Fruit fly (Drosophila melanogaster) whole organism: Measurements from ENCODE around the gene TrpA1.

Source experiments
- CG8478 ChIP-seq: fragments of >200 bp; optimal IDR thresholded peaks from 2 replicates; lab custom pipeline; 2018; ENCODE audit warnings: inconsistent platforms
- Dll ChIP-seq: fragments of >200 bp; optimal IDR thresholded peaks from 2 replicates; lab custom pipeline; 2017
- pan ChIP-seq: fragments of >200 bp; optimal IDR thresholded peaks from 2 replicates; lab custom pipeline; 2017
- psq ChIP-seq: fragments of >200 bp; optimal IDR thresholded peaks from 2 replicates; lab custom pipeline; 2017
- usp ChIP-seq: fragments of >200 bp; optimal IDR thresholded peaks from 2 replicates; lab custom pipeline; 2017; ENCODE audit warnings: missing biosample characterization, missing genetic modification characterization, mixed read lengths

DNA sequence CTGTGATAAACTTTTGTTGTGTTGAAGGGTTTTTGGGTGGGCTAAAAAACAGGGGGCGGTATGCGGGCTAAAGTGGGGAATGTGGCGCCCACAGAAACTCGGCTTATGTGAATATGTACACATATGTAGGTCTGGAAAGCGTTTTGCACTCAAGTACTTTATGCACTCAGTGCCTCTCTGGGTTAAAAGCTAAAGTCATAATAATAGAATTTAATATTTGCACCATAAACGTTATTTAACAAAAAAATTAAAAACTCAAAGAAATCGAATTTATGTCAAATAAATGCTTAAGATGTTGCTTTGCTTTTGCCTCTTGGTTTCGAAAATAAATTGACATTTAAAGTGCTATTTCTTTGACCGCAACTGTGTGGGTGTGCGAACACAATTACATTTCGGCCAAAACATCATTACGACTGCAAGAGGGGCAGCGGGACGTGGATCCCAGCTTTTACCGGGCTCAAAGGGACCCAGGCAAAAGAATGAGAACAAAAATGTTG lies 19.5 kb upstream of the TrpA1 start:
- TF ChIP-seq usp (no peak), Dll (lab: Kevin White, UChicago) (no peak), psq (no peak), pan (lab: Kevin White, UChicago) (no peak), CG8478 (lab: Kevin White, UChicago) (no peak)
